Worm (Caenorhabditis elegans) whole organism, early embryonic: ENCODE data around the gene T16G12.1.

ENCODE experiments used
- B0310.2 ChIP-seq: sonication (generic microtip); optimal IDR thresholded peaks from 2 replicates; lab custom pipeline; 2016; ENCODE audit warnings: mild to moderate bottlenecking, missing genetic modification characterization, missing compliant biosample characterization
- F13C5.2 ChIP-seq: sonication (generic microtip); optimal IDR thresholded peaks from 2 replicates; lab custom pipeline; 2017; ENCODE audit warnings: mild to moderate bottlenecking, missing genetic modification characterization, inconsistent platforms, missing compliant biosample characterization
- aly-1 ChIP-seq: sonication (generic microtip); optimal IDR thresholded peaks from 2 replicates; lab custom pipeline; 2016; ENCODE audit warnings: missing genetic modification characterization, missing compliant biosample characterization
- ama-1 ChIP-seq: fragments of 150-350 bp; optimal IDR thresholded peaks from 2 replicates; lab custom pipeline; 2014
- ceh-13 ChIP-seq: fragments of 200-800 bp; sonication (Bioruptor generic); optimal IDR thresholded peaks from 2 replicates; lab custom pipeline; 2018; ENCODE audit warnings: mild to moderate bottlenecking, missing genetic modification characterization, missing compliant biosample characterization
- ceh-36 ChIP-seq: sonication (generic microtip); optimal IDR thresholded peaks from 2 replicates; lab custom pipeline; 2016; ENCODE audit warnings: missing genetic modification characterization, inconsistent platforms, missing compliant biosample characterization
- ets-7 ChIP-seq: sonication (generic microtip); optimal IDR thresholded peaks from 2 replicates; lab custom pipeline; 2016; ENCODE audit warnings: missing genotype, missing genetic modification characterization, missing compliant biosample characterization
- flt-1 ChIP-seq: fragments of 200-800 bp; sonication (Bioruptor generic); IDR thresholded peaks from 2 replicates; pipeline ENCODE4 v1.3.6; 2022; ENCODE audit warnings: missing genetic modification characterization, missing compliant biosample characterization
- hmbx-1 ChIP-seq: sonication (generic microtip); optimal IDR thresholded peaks from 2 replicates; lab custom pipeline; 2016; ENCODE audit warnings: mild to moderate bottlenecking, missing genetic modification characterization, missing compliant biosample characterization
- hmg-4 ChIP-seq: fragments of 200-800 bp; sonication (Bioruptor generic); optimal IDR thresholded peaks from 2 replicates; lab custom pipeline; 2018; ENCODE audit warnings: mild to moderate bottlenecking, missing genetic modification characterization, missing compliant biosample characterization
- hnd-1 ChIP-seq: sonication (generic microtip); optimal IDR thresholded peaks from 2 replicates; lab custom pipeline; 2016; ENCODE audit warnings: missing genetic modification characterization, missing compliant biosample characterization
- pes-1 ChIP-seq: fragments of 200-800 bp; sonication (Bioruptor generic); IDR thresholded peaks from 2 replicates; pipeline ENCODE4 v1.3.6; 2022; ENCODE audit warnings: missing genetic modification reagents, missing genetic modification characterization, missing compliant biosample characterization
- scrt-1 ChIP-seq: fragments of 200-800 bp; sonication (Bioruptor generic); IDR thresholded peaks from 2 replicates; pipeline ENCODE4 v1.3.6; 2022; ENCODE audit warnings: missing genetic modification characterization, missing compliant biosample characterization
- sea-1 ChIP-seq: fragments of 200-800 bp; sonication (Bioruptor generic); conservative IDR thresholded peaks from 2 replicates; pipeline ENCODE4 v1.3.6; 2022; ENCODE audit warnings: missing genetic modification characterization, missing compliant biosample characterization
- tbx-11 ChIP-seq: fragments of 200-800 bp; sonication (Bioruptor generic); IDR thresholded peaks from 2 replicates; pipeline ENCODE4 v1.3.6; 2022; ENCODE audit warnings: missing genetic modification characterization, missing compliant biosample characterization
- tbx-37 ChIP-seq: fragments of 200-800 bp; sonication (Bioruptor generic); conservative IDR thresholded peaks from 2 replicates; pipeline ENCODE4 v1.3.6; 2022; ENCODE audit warnings: missing genetic modification reagents, missing genetic modification characterization, missing compliant biosample characterization
- tra-4 ChIP-seq: sonication (generic microtip); optimal IDR thresholded peaks from 2 replicates; lab custom pipeline; 2017; ENCODE audit warnings: missing genetic modification characterization, missing compliant biosample characterization

Gene T16G12.1

ce11 chrIII:10078151-10078550 is 28.5 kb upstream of the T16G12.1 start, which contains the start of gene T16G12.9:
Gene T16G12.9 (minus strand): TSS chrIII:10078251.
- TF ChIP-seq ceh-13 (GFP tag; lab: Kevin White, UChicago) (no peak), hnd-1 (tag; lab: Kevin White, UChicago) (no peak), ets-7 (no peak), tra-4 (no peak), pes-1 (GFP tag; lab: Robert Waterston, UW) (no peak), ama-1 (no peak), aly-1 (no peak), B0310.2 (no peak), tbx-11 (GFP tag; lab: Robert Waterston, UW) (no peak), scrt-1 (GFP tag; lab: Robert Waterston, UW) (no peak), sea-1 (no peak), flt-1 (GFP tag; lab: Robert Waterston, UW) (no peak), hmbx-1 (tag; lab: Kevin White, UChicago) (no peak), tbx-37 (GFP tag; lab: Robert Waterston, UW) (no peak), hmg-4 (GFP tag; lab: Kevin White, UChicago) (no peak), F13C5.2 (no peak), ceh-36 (tag; lab: Kevin White, UChicago) (no peak)

- no peak for TF ChIP-seq aly-1
- no peak for TF ChIP-seq ceh-36 (tag; lab: Kevin White, UChicago)
- TF ChIP-seq pes-1 (GFP tag; lab: Robert Waterston, UW): no peak
- TF ChIP-seq tra-4: no peak
- no peak for TF ChIP-seq hnd-1 (tag; lab: Kevin White, UChicago)
- no peak for TF ChIP-seq scrt-1 (GFP tag; lab: Robert Waterston, UW)
- no peak for TF ChIP-seq ama-1
- TF ChIP-seq B0310.2: no peak
- no peak for TF ChIP-seq hmg-4 (GFP tag; lab: Kevin White, UChicago)
- TF ChIP-seq tbx-37 (GFP tag; lab: Robert Waterston, UW): no peak
- no peak for TF ChIP-seq flt-1 (GFP tag; lab: Robert Waterston, UW)
- no peak for TF ChIP-seq hmbx-1 (tag; lab: Kevin White, UChicago)
- no peak for TF ChIP-seq tbx-11 (GFP tag; lab: Robert Waterston, UW)
- no peak for TF ChIP-seq sea-1
- TF ChIP-seq ceh-13 (GFP tag; lab: Kevin White, UChicago): no peak
- no peak for TF ChIP-seq ets-7
- TF ChIP-seq F13C5.2: no peak
Observed at ce11 chrIII:10076042-10076441, 26.4 kb upstream of the T16G12.1 start.

ce11 chrIII:10069278-10069677 is 19.6 kb upstream of the T16G12.1 start, which contains the start of gene T16G12.6:
Gene T16G12.6 (plus strand): TSS chrIII:10069578.
- TF ChIP-seq hmbx-1 (tag; lab: Kevin White, UChicago): no peak
- TF ChIP-seq B0310.2: no peak
- TF ChIP-seq ceh-36 (tag; lab: Kevin White, UChicago): no peak
- TF ChIP-seq ama-1: no peak
- TF ChIP-seq ceh-13 (GFP tag; lab: Kevin White, UChicago): no peak
- no peak for TF ChIP-seq tbx-37 (GFP tag; lab: Robert Waterston, UW)
- no peak for TF ChIP-seq aly-1
- TF ChIP-seq F13C5.2: no peak
- TF ChIP-seq pes-1 (GFP tag; lab: Robert Waterston, UW): no peak
- TF ChIP-seq tra-4: no peak
- no peak for TF ChIP-seq scrt-1 (GFP tag; lab: Robert Waterston, UW)
- no peak for TF ChIP-seq sea-1
- TF ChIP-seq hmg-4 (GFP tag; lab: Kevin White, UChicago): no peak
- no peak for TF ChIP-seq flt-1 (GFP tag; lab: Robert Waterston, UW)
- TF ChIP-seq hnd-1 (tag; lab: Kevin White, UChicago): no peak
- TF ChIP-seq ets-7: no peak

ce11 chrIII:10064140-10064539 is 14.5 kb upstream of the T16G12.1 start, which contains the start of gene ekl-6:
Gene ekl-6 (plus strand): TSS chrIII:10064404.
- TF ChIP-seq tbx-11 (GFP tag; lab: Robert Waterston, UW): no peak
- TF ChIP-seq sea-1: no peak
- no peak for TF ChIP-seq ets-7
- TF ChIP-seq hmg-4 (GFP tag; lab: Kevin White, UChicago): no peak
- 0 out of 2 replicates have a peak, but pooled peaks have one; percentile 35 for TF ChIP-seq flt-1 (GFP tag; lab: Robert Waterston, UW)
- peak; percentile 70 for TF ChIP-seq tbx-37 (GFP tag; lab: Robert Waterston, UW)
- TF ChIP-seq pes-1 (GFP tag; lab: Robert Waterston, UW): peak; percentile 63
- no peak for TF ChIP-seq hnd-1 (tag; lab: Kevin White, UChicago)

DNA sequence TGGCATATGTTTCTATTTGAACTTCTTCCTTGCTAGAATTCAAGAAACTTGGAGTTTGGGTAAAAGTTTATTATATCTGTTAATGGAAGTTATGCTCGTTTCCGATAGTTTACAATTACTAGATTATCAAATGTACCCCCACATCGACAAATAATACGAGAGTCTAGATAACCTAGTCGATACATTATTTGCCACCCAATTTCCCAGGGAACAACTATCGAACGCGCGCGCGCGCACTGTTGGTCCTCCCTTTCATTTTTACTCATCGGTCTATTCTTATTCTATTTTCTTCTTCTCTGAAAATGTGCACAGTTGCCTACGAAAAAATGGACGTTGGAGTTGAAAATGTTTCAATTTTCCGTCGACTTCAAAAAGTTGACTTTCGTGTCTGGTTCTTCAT is 10.9 kb upstream of the T16G12.1 start, which contains the start of gene T16G12.13:
T16G12.13 (plus strand) TSS at position 293 of the 400 bp plus-strand sequence.
- TF ChIP-seq flt-1 (GFP tag; lab: Robert Waterston, UW): no peak
- no peak for TF ChIP-seq ets-7
- no peak for TF ChIP-seq tbx-37 (GFP tag; lab: Robert Waterston, UW)
- TF ChIP-seq tbx-11 (GFP tag; lab: Robert Waterston, UW): no peak
- TF ChIP-seq aly-1: no peak
- TF ChIP-seq ceh-36 (tag; lab: Kevin White, UChicago): no peak
- no peak for TF ChIP-seq ama-1
- TF ChIP-seq B0310.2: no peak
- TF ChIP-seq pes-1 (GFP tag; lab: Robert Waterston, UW): no peak
- TF ChIP-seq hmg-4 (GFP tag; lab: Kevin White, UChicago): no peak
- no peak for TF ChIP-seq sea-1

DNA sequence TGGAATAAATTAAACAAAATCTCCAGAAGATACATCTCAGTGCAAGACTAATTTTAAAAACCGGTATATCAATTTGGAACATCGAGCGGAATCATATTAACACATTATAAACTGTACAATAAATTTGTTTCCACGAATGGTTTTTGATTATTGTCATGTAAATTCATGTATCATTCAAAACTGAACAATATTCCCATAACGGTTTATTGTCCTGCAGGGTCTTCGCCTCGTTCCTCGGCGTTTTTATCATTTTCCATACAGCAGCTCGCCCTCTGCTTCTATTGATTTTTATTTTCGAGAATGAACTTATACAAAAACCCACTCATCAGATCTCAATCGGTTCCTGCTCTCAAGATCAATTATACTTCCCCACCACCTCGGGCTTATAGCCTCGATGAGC is 9.3 kb upstream of the T16G12.1 start, which contains the start of gene T16G12.8:
T16G12.8 (plus strand) TSS at position 301 of the 400 bp plus-strand sequence.
- no peak for TF ChIP-seq flt-1 (GFP tag; lab: Robert Waterston, UW)
- no peak for TF ChIP-seq hmg-4 (GFP tag; lab: Kevin White, UChicago)
- TF ChIP-seq ets-7: no peak
- TF ChIP-seq hnd-1 (tag; lab: Kevin White, UChicago): no peak
- TF ChIP-seq sea-1: no peak
- no peak for TF ChIP-seq pes-1 (GFP tag; lab: Robert Waterston, UW)
- TF ChIP-seq tbx-37 (GFP tag; lab: Robert Waterston, UW): no peak
- TF ChIP-seq tbx-11 (GFP tag; lab: Robert Waterston, UW): no peak
- no peak for TF ChIP-seq scrt-1 (GFP tag; lab: Robert Waterston, UW)
- no peak for TF ChIP-seq ceh-13 (GFP tag; lab: Kevin White, UChicago)
- no peak for TF ChIP-seq hmbx-1 (tag; lab: Kevin White, UChicago)
- TF ChIP-seq tra-4: no peak
- TF ChIP-seq aly-1: no peak
- no peak for TF ChIP-seq F13C5.2
- TF ChIP-seq B0310.2: no peak
- no peak for TF ChIP-seq ceh-36 (tag; lab: Kevin White, UChicago)
- no peak for TF ChIP-seq ama-1

ce11 chrIII:10057518-10057917 is 7.9 kb upstream of the T16G12.1 start, which contains the start of gene T16G12.4:
Gene T16G12.4 (plus strand): TSS chrIII:10057818.
- TF ChIP-seq tbx-37 (GFP tag; lab: Robert Waterston, UW) (no peak), scrt-1 (GFP tag; lab: Robert Waterston, UW) (no peak), sea-1 (no peak), ama-1 (no peak), hmg-4 (GFP tag; lab: Kevin White, UChicago) (no peak), flt-1 (GFP tag; lab: Robert Waterston, UW) (no peak), F13C5.2 (no peak), ets-7 (no peak), tbx-11 (GFP tag; lab: Robert Waterston, UW) (no peak), ceh-36 (tag; lab: Kevin White, UChicago) (no peak), tra-4 (no peak), pes-1 (GFP tag; lab: Robert Waterston, UW) (no peak), aly-1 (no peak), hmbx-1 (tag; lab: Kevin White, UChicago) (no peak), hnd-1 (tag; lab: Kevin White, UChicago) (no peak)
